Worm (Caenorhabditis elegans): ENCODE results near the gene ugt-49.

ce11 chrV:10371177-10371576 lies 944 bp upstream of the ugt-49 start:
- no peak for TF ChIP-seq zim-3 (tag; optimal IDR thresholded peaks at IDR 0.05)
- TF ChIP-seq him-1 (tag; optimal IDR thresholded peaks at IDR 0.05): no peak
- no peak for TF ChIP-seq ama-1 (optimal IDR thresholded peaks at IDR 0.05)
- TF ChIP-seq ama-1 (GFP tag; optimal IDR thresholded peaks at IDR 0.05): no peak
- TF ChIP-seq ceh-79 (tag; optimal IDR thresholded peaks at IDR 0.05): no peak

All from whole organism, young adult.